ENCODE assay signal across 7 worm cellular contexts in genomic region chrX:6743853-6744346, ce11.
TF ChIP-seq lines count a peak whose summit lies in the region.

No protein-coding gene starts in this region.

TF ChIP-seq in whole organism, L1 larva, 84 proteins besides CTCF, POLR2A, EP300 and RAD21 (continued from another document and continues in another):
- TF ChIP-seq irx-1 (tag; optimal IDR thresholded peaks at IDR 0.05; lab: Kevin White, UChicago) (peak; percentile 91), sox-4 (tag; optimal IDR thresholded peaks at IDR 0.05; lab: Kevin White, UChicago) (peak; percentile 69), ama-1 (optimal IDR thresholded peaks at IDR 0.05; lab: Kevin White, UChicago) (peak; percentile 99), swsn-7 (tag; optimal IDR thresholded peaks at IDR 0.05; lab: Kevin White, UChicago) (peak; percentile 91), unc-30 (tag; optimal IDR thresholded peaks at IDR 0.05; lab: Kevin White, UChicago) (no peak), C16A3.4 (tag; optimal IDR thresholded peaks at IDR 0.05; lab: Kevin White, UChicago) (peak; percentile 86), dsc-1 (tag; optimal IDR thresholded peaks at IDR 0.05; lab: Kevin White, UChicago) (peak; percentile 63), fkh-10 (GFP tag; optimal IDR thresholded peaks at IDR 0.05; lab: Kevin White, UChicago) (no peak), vab-15 (tag; optimal IDR thresholded peaks at IDR 0.05; lab: Kevin White, UChicago) (no peak), tlp-1 (tag; optimal IDR thresholded peaks at IDR 0.05; lab: Kevin White, UChicago) (peak; percentile 86), unc-62 (GFP tag; optimal IDR thresholded peaks at IDR 0.05; lab: Kevin White, UChicago) (peak; percentile 15), ztf-11 (tag; optimal IDR thresholded peaks at IDR 0.05; lab: Kevin White, UChicago) (peak in 1 of 2 experiments; percentile 80), nhr-85 (tag; lab: Kevin White, UChicago) (peak; percentile 100), fkh-8 (tag; optimal IDR thresholded peaks at IDR 0.05; lab: Kevin White, UChicago) (peak; percentile 40), lin-39 (tag; optimal IDR thresholded peaks at IDR 0.05; lab: Kevin White, UChicago) (peak; percentile 89), mef-2 (tag; optimal IDR thresholded peaks at IDR 0.05; lab: Kevin White, UChicago) (peak; percentile 9), nhr-76 (tag; optimal IDR thresholded peaks at IDR 0.05; lab: Kevin White, UChicago) (no peak), mab-9 (GFP tag; IDR thresholded peaks at IDR 0.05; lab: Robert Waterston, UW) (peak; percentile 60), nhr-71 (tag; optimal IDR thresholded peaks at IDR 0.05; lab: Kevin White, UChicago) (peak; percentile 99)

TF ChIP-seq in whole organism, L2 larva, 48 proteins besides CTCF, POLR2A, EP300 and RAD21 (continued from another document and continues in another):
- no peak for TF ChIP-seq nhr-77 (tag; optimal IDR thresholded peaks at IDR 0.05; lab: Kevin White, UChicago)
- peak; percentile 96 for TF ChIP-seq elt-1 (tag; optimal IDR thresholded peaks at IDR 0.05; lab: Kevin White, UChicago)
- no peak for TF ChIP-seq ceh-82 (tag; optimal IDR thresholded peaks at IDR 0.05; lab: Kevin White, UChicago)
- TF ChIP-seq nhr-6 (tag; optimal IDR thresholded peaks at IDR 0.05; lab: Kevin White, UChicago) = peak; percentile 90
- no peak for TF ChIP-seq nhr-237 (tag; optimal IDR thresholded peaks at IDR 0.05; lab: Kevin White, UChicago)
- TF ChIP-seq sma-3 (GFP tag; optimal IDR thresholded peaks at IDR 0.05; lab: Kevin White, UChicago) = peak; percentile 98
- no peak for TF ChIP-seq ZK546.5 (tag; optimal IDR thresholded peaks at IDR 0.05; lab: Kevin White, UChicago)
- TF ChIP-seq snpc-4 (tag; optimal IDR thresholded peaks at IDR 0.05; lab: Kevin White, UChicago) = peak; percentile 68
- TF ChIP-seq sma-9 (GFP tag; optimal IDR thresholded peaks at IDR 0.05; lab: Kevin White, UChicago) = peak; percentile 99
- TF ChIP-seq sma-9 (tag; optimal IDR thresholded peaks at IDR 0.05; lab: Kevin White, UChicago) = peak; percentile 60
- TF ChIP-seq dmd-4 (tag; optimal IDR thresholded peaks at IDR 0.05; lab: Kevin White, UChicago) = no peak
- peak; percentile 97 for TF ChIP-seq sem-4 (tag; optimal IDR thresholded peaks at IDR 0.05; lab: Kevin White, UChicago)
- peak; percentile 99 for TF ChIP-seq nhr-21 (tag; optimal IDR thresholded peaks at IDR 0.05; lab: Kevin White, UChicago)
- peak; percentile 95 for TF ChIP-seq ztf-4 (tag; optimal IDR thresholded peaks at IDR 0.05; lab: Kevin White, UChicago)
- TF ChIP-seq nhr-11 (tag; optimal IDR thresholded peaks at IDR 0.05; lab: Kevin White, UChicago) = no peak
- peak; percentile 17 for TF ChIP-seq nhr-12 (tag; optimal IDR thresholded peaks at IDR 0.05; lab: Kevin White, UChicago)
- peak; percentile 78 for TF ChIP-seq C34F6.9 (tag; optimal IDR thresholded peaks at IDR 0.05; lab: Kevin White, UChicago)
- TF ChIP-seq skn-1 (tag; optimal IDR thresholded peaks at IDR 0.05; lab: Kevin White, UChicago) = no peak
- no peak for TF ChIP-seq zag-1 (tag; optimal IDR thresholded peaks at IDR 0.05; lab: Kevin White, UChicago)
- no peak for TF ChIP-seq peb-1 (tag; optimal IDR thresholded peaks at IDR 0.05; lab: Kevin White, UChicago)

TF ChIP-seq in whole organism, L3 larva, 47 proteins besides CTCF, POLR2A, EP300 and RAD21 (continued from another document and continues in another):
- TF ChIP-seq zag-1 (tag; optimal IDR thresholded peaks at IDR 0.05; lab: Kevin White, UChicago) = no peak
- peak; percentile 46 for TF ChIP-seq snpc-4 (tag; optimal IDR thresholded peaks at IDR 0.05; lab: Kevin White, UChicago)
- peak; percentile 92 for TF ChIP-seq mml-1 (tag; optimal IDR thresholded peaks at IDR 0.05; lab: Kevin White, UChicago)
- TF ChIP-seq lin-15B (tag; optimal IDR thresholded peaks at IDR 0.05; lab: Kevin White, UChicago) = no peak
- peak; percentile 94 for TF ChIP-seq pha-4 (tag; optimal IDR thresholded peaks at IDR 0.05; lab: Kevin White, UChicago)
- peak; percentile 67 for TF ChIP-seq nhr-28 (tag; optimal IDR thresholded peaks at IDR 0.05; lab: Kevin White, UChicago)
- peak; percentile 68 for TF ChIP-seq nhr-11 (tag; optimal IDR thresholded peaks at IDR 0.05; lab: Kevin White, UChicago)
- TF ChIP-seq aly-2 (tag; optimal IDR thresholded peaks at IDR 0.05; lab: Kevin White, UChicago) = no peak
- TF ChIP-seq nhr-25 (tag; optimal IDR thresholded peaks at IDR 0.05; lab: Kevin White, UChicago) = peak; percentile 98
- peak; percentile 89 for TF ChIP-seq pqm-1 (tag; optimal IDR thresholded peaks at IDR 0.05; lab: Kevin White, UChicago)
- peak; percentile 98 for TF ChIP-seq elt-1 (tag; optimal IDR thresholded peaks at IDR 0.05; lab: Kevin White, UChicago)
- peak; percentile 90 for TF ChIP-seq tbx-2 (tag; optimal IDR thresholded peaks at IDR 0.05; lab: Kevin White, UChicago)
- no peak for TF ChIP-seq ztf-11 (tag; optimal IDR thresholded peaks at IDR 0.05; lab: Kevin White, UChicago)
- peak; percentile 80 for TF ChIP-seq unc-62 (GFP tag; optimal IDR thresholded peaks at IDR 0.05; lab: Kevin White, UChicago)
- TF ChIP-seq nfya-1 (tag; optimal IDR thresholded peaks at IDR 0.05; lab: Kevin White, UChicago; ENCODE audit: insufficient read depth) = peak; percentile 85
- no peak for TF ChIP-seq nhr-12 (tag; optimal IDR thresholded peaks at IDR 0.05; lab: Kevin White, UChicago)
- peak; percentile 99 for TF ChIP-seq mdl-1 (tag; optimal IDR thresholded peaks at IDR 0.05; lab: Kevin White, UChicago)
- peak; percentile 85 for TF ChIP-seq ztf-4 (tag; optimal IDR thresholded peaks at IDR 0.05; lab: Kevin White, UChicago)
- peak in 1 of 2 experiments; percentile 71 for TF ChIP-seq eor-1 (tag; optimal IDR thresholded peaks at IDR 0.05; lab: Kevin White, UChicago)
- peak; percentile 76 for TF ChIP-seq jun-1 (tag; optimal IDR thresholded peaks at IDR 0.05; lab: Kevin White, UChicago)

TF ChIP-seq in whole organism, L4 larva, 104 proteins besides CTCF, POLR2A, EP300 and RAD21 (continued from another document and continues in another):
- TF ChIP-seq ama-1 (optimal IDR thresholded peaks at IDR 0.05; lab: Kevin White, UChicago) = peak; percentile 96
- TF ChIP-seq T20F7.1 (GFP tag; optimal IDR thresholded peaks at IDR 0.05; lab: Kevin White, UChicago) = peak; percentile 83
- peak; percentile 39 for TF ChIP-seq lir-3 (tag; optimal IDR thresholded peaks at IDR 0.05; lab: Kevin White, UChicago)
- 0 out of 2 replicates have a peak, but pooled peaks have one; percentile 9 for TF ChIP-seq arid-1 (GFP tag; conservative IDR thresholded peaks at IDR 0.05; lab: Robert Waterston, UW)
- peak; percentile 99 for TF ChIP-seq hlh-30 (tag; optimal IDR thresholded peaks at IDR 0.05; lab: Kevin White, UChicago; ENCODE audit: insufficient read depth)
- TF ChIP-seq vab-7 (GFP tag; IDR thresholded peaks at IDR 0.05; lab: Robert Waterston, UW) = no peak
- peak; percentile 47; the same call in 1 of the 2 replicates for TF ChIP-seq ctbp-1 (GFP tag; IDR thresholded peaks at IDR 0.05; lab: Robert Waterston, UW)
- peak; percentile 84 for TF ChIP-seq nhr-11 (tag; optimal IDR thresholded peaks at IDR 0.05; lab: Kevin White, UChicago)
- TF ChIP-seq lin-29 (GFP tag; IDR thresholded peaks at IDR 0.05; lab: Robert Waterston, UW) = peak; percentile 81
- TF ChIP-seq zfp-3 (GFP tag; conservative IDR thresholded peaks at IDR 0.05; lab: Robert Waterston, UW) = peak; percentile 95
- TF ChIP-seq nhr-76 (tag; optimal IDR thresholded peaks at IDR 0.05; lab: Kevin White, UChicago) = peak; percentile 71
- peak; percentile 82 for TF ChIP-seq lin-13 (GFP tag; optimal IDR thresholded peaks at IDR 0.05; lab: Kevin White, UChicago)
- peak; percentile 91 for TF ChIP-seq saeg-2 (GFP tag; IDR thresholded peaks at IDR 0.05; lab: Robert Waterston, UW)
- TF ChIP-seq mep-1 (tag; optimal IDR thresholded peaks at IDR 0.05; lab: Kevin White, UChicago) = peak; percentile 97
- TF ChIP-seq dpl-1 (GFP tag; optimal IDR thresholded peaks at IDR 0.05; lab: Kevin White, UChicago) = peak; percentile 56
- TF ChIP-seq zip-2 (tag; optimal IDR thresholded peaks at IDR 0.05; lab: Kevin White, UChicago) = peak; percentile 80
- peak; percentile 44; the same call in 1 of the 2 replicates for TF ChIP-seq set-16 (GFP tag; IDR thresholded peaks at IDR 0.05; lab: Robert Waterston, UW)
- TF ChIP-seq duxl-1 (tag; optimal IDR thresholded peaks at IDR 0.05; lab: Kevin White, UChicago; ENCODE audit: poor library complexity) = peak; percentile 82

TF ChIP-seq in whole organism, late embryonic, 69 proteins besides CTCF, POLR2A, EP300 and RAD21 (continued from another document and continues in another):
- no peak for TF ChIP-seq ceh-6 (GFP tag; optimal IDR thresholded peaks at IDR 0.05; lab: Kevin White, UChicago)
- TF ChIP-seq hlh-8 (tag; optimal IDR thresholded peaks at IDR 0.05; lab: Kevin White, UChicago) = peak; percentile 3
- no peak for TF ChIP-seq unc-3 (GFP tag; conservative IDR thresholded peaks at IDR 0.05; lab: Robert Waterston, UW)
- TF ChIP-seq unc-3 (tag; optimal IDR thresholded peaks at IDR 0.05; lab: Kevin White, UChicago) = no peak
- TF ChIP-seq C08G9.2 (tag; optimal IDR thresholded peaks at IDR 0.05; lab: Kevin White, UChicago) = no peak
- peak; percentile 89 for TF ChIP-seq hlh-30 (tag; optimal IDR thresholded peaks at IDR 0.05; lab: Kevin White, UChicago; ENCODE audit: insufficient read depth)
- TF ChIP-seq fkh-10 (GFP tag; optimal IDR thresholded peaks at IDR 0.05; lab: Kevin White, UChicago) = no peak
- TF ChIP-seq ets-4 (tag; optimal IDR thresholded peaks at IDR 0.05; lab: Kevin White, UChicago) = no peak
- TF ChIP-seq gmeb-2 (tag; optimal IDR thresholded peaks at IDR 0.05; lab: Kevin White, UChicago) = no peak
- no peak for TF ChIP-seq dve-1 (tag; optimal IDR thresholded peaks at IDR 0.05; lab: Kevin White, UChicago)
- TF ChIP-seq madf-2 (tag; optimal IDR thresholded peaks at IDR 0.05; lab: Kevin White, UChicago) = no peak
- TF ChIP-seq ama-1 (optimal IDR thresholded peaks at IDR 0.05; lab: Kevin White, UChicago) = peak; percentile 38
- TF ChIP-seq nhr-232 (tag; optimal IDR thresholded peaks at IDR 0.05; lab: Kevin White, UChicago) = no peak
- no peak for TF ChIP-seq ceh-30 (tag; optimal IDR thresholded peaks at IDR 0.05; lab: Kevin White, UChicago)
- TF ChIP-seq ref-2 (tag; optimal IDR thresholded peaks at IDR 0.05; lab: Kevin White, UChicago) = peak; percentile 41
- no peak for TF ChIP-seq ceh-9 (tag; optimal IDR thresholded peaks at IDR 0.05; lab: Kevin White, UChicago)
- no peak for TF ChIP-seq nhr-11 (tag; optimal IDR thresholded peaks at IDR 0.05; lab: Kevin White, UChicago)
- TF ChIP-seq ceh-19 (GFP tag; optimal IDR thresholded peaks at IDR 0.05; lab: Kevin White, UChicago) = no peak
- no peak for TF ChIP-seq ahr-1 (tag; optimal IDR thresholded peaks at IDR 0.05; lab: Kevin White, UChicago)
- TF ChIP-seq elt-4 (tag; optimal IDR thresholded peaks at IDR 0.05; lab: Kevin White, UChicago) = no peak
- TF ChIP-seq unc-55 (GFP tag; optimal IDR thresholded peaks at IDR 0.05; lab: Kevin White, UChicago) = peak; percentile 64
- TF ChIP-seq K02D7.2 (tag; optimal IDR thresholded peaks at IDR 0.05; lab: Kevin White, UChicago) = no peak

TF ChIP-seq in whole organism, mixed stage, embryonic, 35 proteins besides CTCF, POLR2A, EP300 and RAD21 (continued from another document):
- no peak for TF ChIP-seq flh-1 (GFP tag; optimal IDR thresholded peaks at IDR 0.05; lab: Kevin White, UChicago)
- TF ChIP-seq elt-1 (tag; optimal IDR thresholded peaks at IDR 0.05; lab: Kevin White, UChicago; ENCODE audit: borderline replicate concordance, insufficient read depth) = peak; percentile 98
- TF ChIP-seq cnd-1 (tag; optimal IDR thresholded peaks at IDR 0.05; lab: Kevin White, UChicago) = no peak
- TF ChIP-seq lin-32 (GFP tag; optimal IDR thresholded peaks at IDR 0.05; lab: Kevin White, UChicago) = no peak
- no peak for TF ChIP-seq zip-8 (tag; optimal IDR thresholded peaks at IDR 0.05; lab: Kevin White, UChicago)
- TF ChIP-seq ham-2 (GFP tag; optimal IDR thresholded peaks at IDR 0.05; lab: Kevin White, UChicago) = peak; percentile 58
- TF ChIP-seq blmp-1 (tag; optimal IDR thresholded peaks at IDR 0.05; lab: Kevin White, UChicago) = no peak
- no peak for TF ChIP-seq nhr-2 (tag; optimal IDR thresholded peaks at IDR 0.05; lab: Kevin White, UChicago)
- no peak for TF ChIP-seq mab-5 (tag; optimal IDR thresholded peaks at IDR 0.05; lab: Kevin White, UChicago)
- peak; percentile 89 for TF ChIP-seq elt-3 (tag; optimal IDR thresholded peaks at IDR 0.05; lab: Kevin White, UChicago)
- peak; percentile 82 for TF ChIP-seq unc-62 (GFP tag; optimal IDR thresholded peaks at IDR 0.05; lab: Kevin White, UChicago)
- no peak for TF ChIP-seq unc-39 (tag; optimal IDR thresholded peaks at IDR 0.05; lab: Kevin White, UChicago)
- no peak for TF ChIP-seq ztf-11 (tag; optimal IDR thresholded peaks at IDR 0.05; lab: Kevin White, UChicago)
- TF ChIP-seq sem-2 (GFP tag; optimal IDR thresholded peaks at IDR 0.05; lab: Kevin White, UChicago) = no peak
- TF ChIP-seq mep-1 (tag; optimal IDR thresholded peaks at IDR 0.05; lab: Kevin White, UChicago) = peak; percentile 39
- TF ChIP-seq hlh-1 (tag; optimal IDR thresholded peaks at IDR 0.05; lab: Kevin White, UChicago) = peak; percentile 45

TF ChIP-seq in whole organism, young adult, 124 proteins besides CTCF, POLR2A, EP300 and RAD21 (continued from another document and continues in another):
- TF ChIP-seq ZK185.1 (tag; optimal IDR thresholded peaks at IDR 0.05; lab: Kevin White, UChicago; ENCODE audit: poor library complexity, severe bottlenecking) (peak; percentile 93), bed-1 (GFP tag; IDR thresholded peaks at IDR 0.05; lab: Robert Waterston, UW) (no peak), snpc-1.3 (tag; optimal IDR thresholded peaks at IDR 0.05; lab: Kevin White, UChicago; ENCODE audit: insufficient read depth) (no peak), Y79H2A.3 (GFP tag; conservative IDR thresholded peaks at IDR 0.05; lab: Robert Waterston, UW) (peak; percentile 74; the same call in 1 of the 2 replicates), madf-6 (GFP tag; IDR thresholded peaks at IDR 0.05; lab: Robert Waterston, UW) (peak; percentile 32; the same call in 1 of the 2 replicates), cebp-2 (GFP tag; IDR thresholded peaks at IDR 0.05; lab: Robert Waterston, UW) (0 out of 2 replicates have a peak, but pooled peaks have one; percentile 75), gei-17 (GFP tag; optimal IDR thresholded peaks at IDR 0.05; lab: Kevin White, UChicago) (peak; percentile 88), atf-7 (tag; optimal IDR thresholded peaks at IDR 0.05; lab: Kevin White, UChicago) (peak; percentile 95), ztf-18 (tag; optimal IDR thresholded peaks at IDR 0.05; lab: Kevin White, UChicago) (peak; percentile 32), ets-4 (GFP tag; optimal IDR thresholded peaks at IDR 0.05; lab: Kevin White, UChicago) (no peak), B0336.3 (GFP tag; IDR thresholded peaks at IDR 0.05; lab: Robert Waterston, UW) (peak; percentile 92), F10E7.11 (tag; optimal IDR thresholded peaks at IDR 0.05; lab: Kevin White, UChicago) (peak; percentile 60), attf-6 (GFP tag; IDR thresholded peaks at IDR 0.05; lab: Robert Waterston, UW) (0 out of 2 replicates have a peak, but pooled peaks have one; percentile 30), hlh-12 (tag; optimal IDR thresholded peaks at IDR 0.05; lab: Kevin White, UChicago) (no peak), ceh-91 (GFP tag; IDR thresholded peaks at IDR 0.05; lab: Robert Waterston, UW) (no peak), F33H1.4 (GFP tag; IDR thresholded peaks at IDR 0.05; lab: Robert Waterston, UW) (0 out of 2 replicates have a peak, but pooled peaks have one; percentile 23), ceh-100 (GFP tag; IDR thresholded peaks at IDR 0.05; lab: Robert Waterston, UW) (peak; percentile 38; the same call in 1 of the 2 replicates), lsy-27 (tag; optimal IDR thresholded peaks at IDR 0.05; lab: Kevin White, UChicago; ENCODE audit: borderline replicate concordance, insufficient read depth) (no peak), nhr-120 (GFP tag; IDR thresholded peaks at IDR 0.05; lab: Robert Waterston, UW) (no peak), madf-3 (GFP tag; IDR thresholded peaks at IDR 0.05; lab: Robert Waterston, UW) (0 out of 2 replicates have a peak, but pooled peaks have one; percentile 45), F57C9.4 (tag; optimal IDR thresholded peaks at IDR 0.05; lab: Kevin White, UChicago) (no peak), lin-35 (GFP tag; optimal IDR thresholded peaks at IDR 0.05; lab: Kevin White, UChicago) (peak in 1 of 3 experiments; percentile 66), lin-40 (tag; optimal IDR thresholded peaks at IDR 0.05; lab: Kevin White, UChicago) (peak; percentile 92), nhr-179 (tag; optimal IDR thresholded peaks at IDR 0.05; lab: Kevin White, UChicago) (no peak), F52B5.7 (tag; optimal IDR thresholded peaks at IDR 0.05; lab: Kevin White, UChicago) (peak; percentile 74), nfya-1 (tag; optimal IDR thresholded peaks at IDR 0.05; lab: Kevin White, UChicago; ENCODE audit: borderline replicate concordance, insufficient read depth) (no peak), tbx-9 (tag; optimal IDR thresholded peaks at IDR 0.05; lab: Kevin White, UChicago; ENCODE audit: borderline replicate concordance) (no peak), snpc-3.4 (tag; optimal IDR thresholded peaks at IDR 0.05; lab: Kevin White, UChicago) (no peak)
